Worm (Caenorhabditis elegans): Measurements from ENCODE around the gene Y105C5B.1413.

ce11 chrIV:16202074-16202473 is 17.7 kb upstream of the Y105C5B.1413 start, which contains the start of gene H25K10.1:
- TF ChIP-seq elt-2 (tag; optimal IDR thresholded peaks at IDR 0.05) (no peak), lsy-2 (tag; optimal IDR thresholded peaks at IDR 0.05) (no peak), zag-1 (tag; optimal IDR thresholded peaks at IDR 0.05) (no peak), rnt-1 (tag; optimal IDR thresholded peaks at IDR 0.05) (no peak), tbx-2 (tag; optimal IDR thresholded peaks at IDR 0.05) (no peak), pqm-1 (tag; optimal IDR thresholded peaks at IDR 0.05) (no peak), dpl-1 (GFP tag; optimal IDR thresholded peaks at IDR 0.05) (no peak)
